Fruit fly (Drosophila melanogaster) whole organism, embryonic: Measurements from ENCODE around the gene stv.
A peak's percentile ranks its signal among the peaks of the same experiment; 100 is the strongest.

Experiments used
- Asciz ChIP-seq: fragments of 200-800 bp; sonication (Bioruptor generic); optimal IDR thresholded peaks from 2 replicates; lab custom pipeline; 2017; ENCODE audit warnings: missing biosample characterization, mild to moderate bottlenecking, missing genetic modification characterization, missing genetic modification reagents
- B-H2 ChIP-seq: fragments of 200-800 bp; sonication (Bioruptor generic); optimal IDR thresholded peaks from 2 replicates; lab custom pipeline; 2018; ENCODE audit warnings: missing biosample characterization, mild to moderate bottlenecking, missing genetic modification characterization
- CG10267 ChIP-seq: fragments of 200-800 bp; sonication (Bioruptor generic); optimal IDR thresholded peaks from 2 replicates; lab custom pipeline; 2018; ENCODE audit warnings: missing biosample characterization, mild to moderate bottlenecking, missing genetic modification characterization, moderate library complexity
- CG11247 ChIP-seq: fragments of 200-800 bp; sonication (Bioruptor generic); IDR thresholded peaks from 2 replicates; pipeline ENCODE4 v1.3.6; 2022; ENCODE audit warnings: missing biosample characterization, missing genetic modification characterization
- CG12744 ChIP-seq: fragments of 200-800 bp; sonication (Bioruptor generic); optimal IDR thresholded peaks from 2 replicates; lab custom pipeline; 2016; ENCODE audit warnings: missing biosample characterization, missing genetic modification characterization
- CG13624 ChIP-seq: fragments of 200-800 bp; sonication (Bioruptor generic); optimal IDR thresholded peaks from 2 replicates; lab custom pipeline; 2016; ENCODE audit warnings: missing biosample characterization, missing genetic modification characterization
- CG15696 ChIP-seq: fragments of 200-800 bp; sonication (Bioruptor generic); optimal IDR thresholded peaks from 2 replicates; lab custom pipeline; 2019; ENCODE audit warnings: missing biosample characterization, mild to moderate bottlenecking, missing genetic modification characterization, moderate library complexity
- CG1602 ChIP-seq: fragments of 200-800 bp; sonication (Bioruptor generic); optimal IDR thresholded peaks from 3 replicates; lab custom pipeline; 2016; ENCODE audit warnings: missing biosample characterization, missing genetic modification characterization
- CG1603 ChIP-seq: fragments of 200-800 bp; sonication (Bioruptor generic); optimal IDR thresholded peaks from 2 replicates; lab custom pipeline; 2019; ENCODE audit warnings: missing biosample characterization, mild to moderate bottlenecking, missing genetic modification characterization, moderate library complexity
- CG1647 ChIP-seq: fragments of 200-800 bp; sonication (Bioruptor generic); optimal IDR thresholded peaks from 3 replicates; lab custom pipeline; 2016; ENCODE audit warnings: missing biosample characterization, missing genetic modification characterization
- CG2120 ChIP-seq: fragments of 200-800 bp; sonication (Bioruptor generic); optimal IDR thresholded peaks from 3 replicates; lab custom pipeline; 2016; ENCODE audit warnings: missing biosample characterization, missing genetic modification characterization
- CG2712 ChIP-seq: fragments of 200-800 bp; optimal IDR thresholded peaks from 3 replicates; lab custom pipeline; 2019; ENCODE audit warnings: missing biosample characterization, mild to moderate bottlenecking, missing genetic modification characterization, moderate library complexity
- CG3065 ChIP-seq: fragments of 200-800 bp; sonication (Bioruptor generic); optimal IDR thresholded peaks from 2 replicates; lab custom pipeline; 2016; ENCODE audit warnings: missing biosample characterization, missing genetic modification characterization
- CG3163 ChIP-seq: fragments of 200-800 bp; sonication (Bioruptor generic); optimal IDR thresholded peaks from 3 replicates; lab custom pipeline; 2016; ENCODE audit warnings: missing biosample characterization, missing genetic modification characterization
- CG32532 ChIP-seq: fragments of 200-800 bp; sonication (Bioruptor generic); IDR thresholded peaks from 2 replicates; pipeline ENCODE4 v1.3.6; 2022; ENCODE audit warnings: missing biosample characterization, missing genetic modification characterization
- CG3995 ChIP-seq: fragments of 200-800 bp; sonication (Bioruptor generic); optimal IDR thresholded peaks from 3 replicates; lab custom pipeline; 2016; ENCODE audit warnings: missing biosample characterization, missing genetic modification characterization
- CG4360 ChIP-seq: fragments of 200-800 bp; sonication (Bioruptor generic); IDR thresholded peaks from 2 replicates; pipeline ENCODE4 v1.3.6; 2022; ENCODE audit warnings: missing biosample characterization, missing genetic modification characterization
- CG7556 ChIP-seq: fragments of 200-800 bp; sonication (Bioruptor generic); optimal IDR thresholded peaks from 2 replicates; lab custom pipeline; 2017; ENCODE audit warnings: missing biosample characterization, mild to moderate bottlenecking, missing genetic modification characterization
- CG7786 ChIP-seq: fragments of 200-800 bp; sonication (Bioruptor generic); optimal IDR thresholded peaks from 2 replicates; lab custom pipeline; 2016; ENCODE audit warnings: missing biosample characterization, missing genetic modification characterization
- CG7839 ChIP-seq: fragments of 200-800 bp; sonication (Bioruptor generic); optimal IDR thresholded peaks from 3 replicates; lab custom pipeline; 2018; ENCODE audit warnings: missing biosample characterization, mild to moderate bottlenecking, missing genetic modification characterization, moderate library complexity
- CG8944 ChIP-seq: fragments of 200-800 bp; sonication (Bioruptor generic); optimal IDR thresholded peaks from 3 replicates; lab custom pipeline; 2016; ENCODE audit warnings: missing biosample characterization, missing genetic modification characterization
- CG9215 ChIP-seq: fragments of 200-800 bp; sonication (Bioruptor generic); IDR thresholded peaks from 2 replicates; pipeline ENCODE4 v1.3.6; 2022; ENCODE audit warnings: missing biosample characterization, missing genetic modification characterization
- CG9727 ChIP-seq: fragments of 200-800 bp; sonication (Bioruptor generic); optimal IDR thresholded peaks from 3 replicates; lab custom pipeline; 2017; ENCODE audit warnings: missing biosample characterization, mild to moderate bottlenecking, missing genetic modification characterization
- CG9797 ChIP-seq: fragments of 200-800 bp; sonication (Bioruptor generic); optimal IDR thresholded peaks from 3 replicates; lab custom pipeline; 2018; ENCODE audit warnings: missing biosample characterization, mild to moderate bottlenecking, missing genetic modification characterization
- Dbx ChIP-seq: fragments of 200-800 bp; sonication (Bioruptor generic); IDR thresholded peaks from 3 replicates; pipeline ENCODE4 v1.3.6; 2022; ENCODE audit warnings: missing biosample characterization, missing genetic modification characterization
- Deaf1 ChIP-seq: fragments of 200-800 bp; optimal IDR thresholded peaks from 3 replicates; lab custom pipeline; 2019; ENCODE audit warnings: missing biosample characterization, mild to moderate bottlenecking, missing genetic modification characterization, moderate library complexity
- Dref ChIP-seq: fragments of 200-800 bp; sonication (Bioruptor generic); IDR thresholded peaks from 2 replicates; pipeline ENCODE4 v1.3.6; 2022; ENCODE audit warnings: missing biosample characterization, missing genetic modification characterization
- E2f2 ChIP-seq: fragments of 200-800 bp; sonication (Bioruptor generic); IDR thresholded peaks from 2 replicates; pipeline ENCODE4 v1.3.6; 2022; ENCODE audit warnings: missing biosample characterization, missing genetic modification characterization
- Fer2 ChIP-seq: fragments of 200-800 bp; sonication (Bioruptor generic); optimal IDR thresholded peaks from 2 replicates; lab custom pipeline; 2018; ENCODE audit warnings: missing biosample characterization, mild to moderate bottlenecking, missing genetic modification characterization, moderate library complexity
- Hr39 ChIP-seq: fragments of >200 bp; optimal IDR thresholded peaks from 2 replicates; lab custom pipeline; 2017
- Lhr ChIP-seq: fragments of 200-800 bp; sonication (Bioruptor generic); optimal IDR thresholded peaks from 3 replicates; lab custom pipeline; 2017; ENCODE audit warnings: mild to moderate bottlenecking, missing biosample characterization, missing genetic modification reagents, missing genetic modification characterization
- Opbp ChIP-seq: fragments of 200-800 bp; sonication (Bioruptor generic); IDR thresholded peaks from 3 replicates; pipeline ENCODE4 v1.3.6; 2022; ENCODE audit warnings: missing biosample characterization, missing genetic modification characterization; ENCODE audit not compliant: partially characterized antibody
- Ptx1 ChIP-seq: fragments of 200-800 bp; sonication (Bioruptor generic); IDR thresholded peaks from 2 replicates; pipeline ENCODE4 v1.3.6; 2022; ENCODE audit warnings: missing biosample characterization, missing genetic modification characterization
- Spps ChIP-seq: fragments of 200-800 bp; sonication (Bioruptor generic); optimal IDR thresholded peaks from 2 replicates; lab custom pipeline; 2018; ENCODE audit warnings: missing biosample characterization, mild to moderate bottlenecking, missing genetic modification characterization
- bab2 ChIP-seq: fragments of 200-800 bp; sonication (Bioruptor generic); optimal IDR thresholded peaks from 2 replicates; lab custom pipeline; 2016; ENCODE audit warnings: missing biosample characterization, missing genetic modification characterization
- dmrt99B ChIP-seq: fragments of 200-800 bp; sonication (Bioruptor generic); optimal IDR thresholded peaks from 2 replicates; lab custom pipeline; 2018; ENCODE audit warnings: missing biosample characterization, mild to moderate bottlenecking, missing genetic modification characterization, moderate library complexity
- dpn ChIP-seq, 2 experiments: fragments of 200-800 bp; sonication (Bioruptor generic); optimal IDR thresholded peaks; 3 replicates each; lab custom pipeline; 2016; ENCODE audit warnings: missing biosample characterization in 2 of 2, missing genetic modification characterization in 2 of 2
- ftz-f1 ChIP-seq: fragments of 200-800 bp; sonication (Bioruptor generic); optimal IDR thresholded peaks from 2 replicates; lab custom pipeline; 2016; ENCODE audit warnings: missing biosample characterization, missing genetic modification characterization
- gsb-n ChIP-seq: fragments of 200-800 bp; sonication (Bioruptor generic); optimal IDR thresholded peaks from 3 replicates; lab custom pipeline; 2018; ENCODE audit warnings: missing biosample characterization, mild to moderate bottlenecking, missing genetic modification characterization
- hbn ChIP-seq: fragments of 200-800 bp; sonication (Bioruptor generic); IDR thresholded peaks from 2 replicates; pipeline ENCODE4 v1.3.6; 2022; ENCODE audit warnings: missing biosample characterization, missing genetic modification characterization; ENCODE audit not compliant: partially characterized antibody
- nom ChIP-seq: fragments of 200-800 bp; sonication (Bioruptor generic); optimal IDR thresholded peaks from 2 replicates; lab custom pipeline; 2017; ENCODE audit warnings: missing biosample characterization, missing genetic modification characterization, mild to moderate bottlenecking, moderate library complexity, missing genetic modification reagents
- p53 ChIP-seq: fragments of 200-800 bp; sonication (Bioruptor generic); optimal IDR thresholded peaks from 2 replicates; lab custom pipeline; 2016; ENCODE audit warnings: missing biosample characterization, missing genetic modification characterization
- pum ChIP-seq: fragments of 200-800 bp; sonication (Bioruptor generic); optimal IDR thresholded peaks from 2 replicates; lab custom pipeline; 2016; ENCODE audit warnings: missing biosample characterization, missing genetic modification characterization
- sc ChIP-seq, 3 experiments: fragments of >200 bp in 2 of 3; fragments of 200-800 bp in 1 of 3; sonication (Bioruptor generic) in 1 of 3; optimal IDR thresholded peaks; 2 replicates in 2 of 3; 3 replicates in 1 of 3; lab custom pipeline; 2017; ENCODE audit warnings: mild to moderate bottlenecking in 1 of 3, missing biosample characterization in 1 of 3, missing genetic modification characterization in 1 of 3, missing genetic modification reagents in 1 of 3
- sna ChIP-seq: fragments of 200-800 bp; sonication (Bioruptor generic); IDR thresholded peaks from 2 replicates; pipeline ENCODE4 v1.3.6; 2022; ENCODE audit warnings: missing biosample characterization, missing genetic modification characterization; ENCODE audit not compliant: partially characterized antibody
- vvl ChIP-seq: fragments of 200-800 bp; sonication (Bioruptor generic); IDR thresholded peaks from 2 replicates; pipeline ENCODE4 v1.3.6; 2022; ENCODE audit warnings: missing biosample characterization, missing genetic modification characterization
- z ChIP-seq: fragments of 200-800 bp; sonication (Bioruptor generic); IDR thresholded peaks from 3 replicates; pipeline ENCODE4 v1.3.6; 2022; ENCODE audit warnings: missing biosample characterization, missing genetic modification characterization
- zen ChIP-seq: fragments of 200-800 bp; sonication (Bioruptor generic); optimal IDR thresholded peaks from 3 replicates; lab custom pipeline; 2018; ENCODE audit warnings: missing biosample characterization, mild to moderate bottlenecking, missing genetic modification characterization, moderate library complexity

Gene stv

DNA sequence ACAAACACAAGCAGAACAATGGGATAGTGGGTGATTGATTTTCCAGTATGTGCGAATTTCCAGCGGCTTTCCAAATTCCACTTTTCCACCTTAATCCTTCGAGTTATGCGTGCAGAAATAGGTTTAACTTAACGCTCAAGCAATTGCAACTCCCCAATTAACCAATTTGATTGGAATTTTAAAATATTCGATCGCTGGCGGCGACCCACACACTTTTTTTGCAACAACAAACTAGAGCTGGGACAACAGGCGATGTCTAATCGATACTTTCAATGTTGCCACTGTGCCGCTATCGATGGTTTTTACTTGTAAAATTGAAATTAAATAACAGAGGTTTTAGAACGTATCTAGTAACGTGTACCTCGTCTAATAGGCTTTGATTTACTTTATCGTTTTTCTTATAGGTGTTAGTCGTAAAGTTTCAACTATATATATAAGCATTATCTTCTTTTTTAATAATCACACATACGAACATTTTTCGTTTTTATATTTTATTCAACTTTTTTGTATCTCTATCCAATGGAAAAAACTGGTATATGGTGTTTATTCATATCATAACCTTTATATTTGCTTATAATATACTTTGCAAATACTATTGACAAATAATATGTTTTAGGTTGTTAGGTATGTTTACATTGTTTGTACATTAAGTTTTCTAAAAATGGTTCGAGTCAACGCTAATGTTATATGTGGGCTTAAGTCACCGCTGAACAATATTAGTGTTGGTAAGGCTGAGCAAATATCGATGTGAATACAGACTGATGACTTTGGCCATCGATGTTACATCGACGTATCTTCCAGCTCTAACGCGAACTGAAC is 8.9 kb downstream of the stv start, which contains the start of the genes Abp1 and Tgi:
TSS of gene Abp1 (minus strand) at position 240 of the 819 bp plus-strand sequence.
TSS of gene Tgi (plus strand) at position 757 of the 819 bp plus-strand sequence.
- TF ChIP-seq dpn (GFP tag; optimal IDR thresholded peaks at IDR 0.05; lab: Kevin White, UChicago) (peak; percentile 27 to 67), CG7556 (GFP tag; lab: Kevin White, UChicago) (no peak), Opbp (GFP tag; lab: Robert Waterston, UW) (peak; percentile 89), CG9727 (peak; percentile 6), CG9797 (no peak), CG3995 (peak; percentile 16), CG7839 (peak; percentile 44), CG4360 (GFP tag; lab: Robert Waterston, UW) (peak; percentile 75), Dbx (GFP tag; lab: Robert Waterston, UW) (peak; percentile 54; the same call in 2 of the 3 replicates), bab2 (peak; percentile 14), CG11247 (peak; percentile 17; the same call in 1 of the 2 replicates), Spps (tag; lab: Kevin White, UChicago) (no peak), Deaf1 (tag; lab: Kevin White, UChicago) (no peak), z (0 out of 3 replicates have a peak, but pooled peaks have one; percentile 49), ftz-f1 (no peak), CG7786 (GFP tag; lab: Kevin White, UChicago) (peak; percentile 55), hbn (peak; percentile 64), CG1603 (tag; lab: Kevin White, UChicago) (peak; percentile 75), CG3065 (no peak), Hr39 (no peak), E2f2 (GFP tag; lab: Robert Waterston, UW) (peak; percentile 72), CG2712 (tag; lab: Kevin White, UChicago) (peak; percentile 7), CG10267 (tag; lab: Kevin White, UChicago) (peak; percentile 93), CG15696 (peak; percentile 36), sc (optimal IDR thresholded peaks at IDR 0.05; lab: Kevin White, UChicago) (no peak), sc (GFP tag; optimal IDR thresholded peaks at IDR 0.05; lab: Kevin White, UChicago) (no peak), CG1602 (peak; percentile 13), Ptx1 (GFP tag; lab: Robert Waterston, UW) (peak; percentile 22; the same call in 1 of the 2 replicates), zen (tag; lab: Kevin White, UChicago) (peak; percentile 41), CG3163 (GFP tag; lab: Kevin White, UChicago) (peak; percentile 10), CG2120 (GFP tag; lab: Kevin White, UChicago) (peak; percentile 71), CG12744 (GFP tag; lab: Kevin White, UChicago) (peak; percentile 15), p53 (GFP tag; lab: Kevin White, UChicago) (no peak), Asciz (no peak), Fer2 (tag; lab: Kevin White, UChicago) (no peak), sna (GFP tag; lab: Robert Waterston, UW) (peak; percentile 45; the same call in 1 of the 2 replicates), CG1647 (GFP tag; lab: Kevin White, UChicago) (peak; percentile 43), pum (GFP tag; lab: Kevin White, UChicago) (peak; percentile 3), CG13624 (GFP tag; lab: Kevin White, UChicago) (peak; percentile 60), Lhr (peak; percentile 70), vvl (peak; percentile 12; the same call in 1 of the 2 replicates), Dref (GFP tag; lab: Robert Waterston, UW) (peak; percentile 93), CG9215 (GFP tag; lab: Robert Waterston, UW) (peak; percentile 51; the same call in 1 of the 2 replicates), CG32532 (GFP tag; lab: Robert Waterston, UW) (peak; percentile 13; the same call in 1 of the 2 replicates), dmrt99B (tag; lab: Kevin White, UChicago) (no peak), gsb-n (peak; percentile 15), CG8944 (GFP tag; lab: Kevin White, UChicago) (peak; percentile 8), B-H2 (GFP tag; lab: Kevin White, UChicago) (peak; percentile 72), nom (GFP tag; lab: Kevin White, UChicago) (peak; percentile 7)
